Fruit fly (Drosophila melanogaster) whole organism, prepupa: ENCODE data around the gene Grip128.

ENCODE experiments used
- CG32006 ChIP-seq: fragments of 200-800 bp; sonication (Bioruptor generic); optimal IDR thresholded peaks from 3 replicates; lab custom pipeline; 2017; ENCODE audit warnings: missing biosample characterization, mild to moderate bottlenecking, missing genetic modification characterization
- CG3919 ChIP-seq: fragments of 200-800 bp; sonication (Bioruptor generic); optimal IDR thresholded peaks from 3 replicates; lab custom pipeline; 2016; ENCODE audit warnings: missing biosample characterization, missing genetic modification characterization
- CG8119 ChIP-seq: fragments of 200-800 bp; sonication (Bioruptor generic); IDR thresholded peaks from 3 replicates; pipeline ENCODE4 v1.3.6; 2022; ENCODE audit warnings: missing biosample characterization, missing genetic modification characterization
- acj6 ChIP-seq: fragments of 200-800 bp; sonication (Bioruptor generic); optimal IDR thresholded peaks from 3 replicates; lab custom pipeline; 2016; ENCODE audit warnings: missing biosample characterization, missing genetic modification characterization

dm6 chrX:15450327-15450644 is 21.6 kb downstream of the Grip128 start:
- TF ChIP-seq acj6 (GFP tag; lab: Kevin White, UChicago) (no peak), CG3919 (GFP tag; lab: Kevin White, UChicago) (no peak), CG8119 (GFP tag; lab: Robert Waterston, UW) (no peak), CG32006 (GFP tag; lab: Kevin White, UChicago) (no peak)
